Fruit fly (Drosophila melanogaster): Measurements from ENCODE around the gene CG8202.

Gene CG8202

DNA sequence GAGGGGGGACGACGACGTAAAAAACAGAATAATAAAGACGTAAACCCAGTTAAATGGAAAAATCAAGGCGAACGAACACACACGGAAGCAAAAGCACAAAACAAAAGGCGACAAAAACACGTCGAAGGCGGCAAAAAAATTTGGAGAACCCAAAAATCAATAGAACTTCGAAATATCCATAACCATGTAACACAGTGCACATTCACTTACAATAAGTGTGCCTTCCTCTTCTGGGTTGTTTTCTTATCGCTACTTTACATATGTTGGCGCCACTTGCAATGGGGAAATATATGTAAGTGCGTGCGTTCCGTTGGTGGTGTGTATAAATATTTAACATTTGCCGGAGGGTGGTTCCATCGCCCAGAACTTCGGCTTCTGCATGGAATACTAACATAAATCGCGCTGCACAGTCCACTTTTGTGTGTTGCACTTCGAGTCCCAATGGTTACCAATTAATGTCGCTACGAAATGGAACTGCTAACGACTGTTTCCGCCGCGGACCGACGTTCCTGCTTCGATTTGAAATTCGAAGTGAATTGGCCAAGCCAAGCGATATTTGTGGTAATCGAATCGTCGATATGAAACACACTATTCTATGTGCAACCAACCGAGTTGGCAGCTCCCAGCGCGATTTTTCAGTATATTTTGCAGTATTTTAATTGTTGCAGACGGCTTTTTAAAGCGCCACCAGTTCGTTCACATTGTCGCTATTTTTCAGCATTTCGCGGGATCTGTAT is 15.4 kb downstream of the CG8202 start, which contains the start of the genes CG9801 and Nasp (continued):
- TF ChIP-seq chm (GFP tag; IDR thresholded peaks at IDR 0.05) (peak; percentile 74; the same call in 1 of the 2 replicates), slou (GFP tag; optimal IDR thresholded peaks at IDR 0.05) (no peak), insv (GFP tag; optimal IDR thresholded peaks at IDR 0.05) (peak in 1 of 2 experiments; percentile 10), luna (GFP tag; optimal IDR thresholded peaks at IDR 0.05) (no peak), bsh (GFP tag; optimal IDR thresholded peaks at IDR 0.05) (peak in 1 of 2 experiments; percentile 19), sna (GFP tag; IDR thresholded peaks at IDR 0.05; ENCODE audit: partially characterized antibody) (peak; percentile 50; the same call in 1 of the 2 replicates), nmo (GFP tag; optimal IDR thresholded peaks at IDR 0.05) (peak; percentile 75), Dbx (GFP tag; IDR thresholded peaks at IDR 0.05) (peak; percentile 36; the same call in 1 of the 3 replicates), CG9437 (GFP tag; optimal IDR thresholded peaks at IDR 0.05) (no peak), CG12071 (GFP tag; optimal IDR thresholded peaks at IDR 0.05) (peak; percentile 51), CG12236 (GFP tag; optimal IDR thresholded peaks at IDR 0.05) (no peak), CG6689 (GFP tag; IDR thresholded peaks at IDR 0.05) (no peak), twi (tag; optimal IDR thresholded peaks at IDR 0.05) (peak; percentile 9), CG10147 (GFP tag; optimal IDR thresholded peaks at IDR 0.05) (no peak), CG13624 (GFP tag; optimal IDR thresholded peaks at IDR 0.05) (peak; percentile 39), CG11560 (tag; IDR thresholded peaks at IDR 0.05) (peak; percentile 65; the same call in 2 of the 3 replicates), Spps (tag; optimal IDR thresholded peaks at IDR 0.05) (no peak), tup (GFP tag; optimal IDR thresholded peaks at IDR 0.05) (no peak), CG1529 (GFP tag; optimal IDR thresholded peaks at IDR 0.05) (no peak), jumu (GFP tag; optimal IDR thresholded peaks at IDR 0.05) (peak; percentile 46), CG1603 (tag; optimal IDR thresholded peaks at IDR 0.05) (peak; percentile 84), esg (GFP tag; conservative IDR thresholded peaks at IDR 0.05) (no peak), ab (GFP tag; optimal IDR thresholded peaks at IDR 0.05) (no peak), CG11695 (GFP tag; IDR thresholded peaks at IDR 0.05) (no peak), CG13775 (GFP tag; optimal IDR thresholded peaks at IDR 0.05) (peak; percentile 31), bbx (GFP tag; IDR thresholded peaks at IDR 0.05; ENCODE audit: partially characterized antibody) (peak; percentile 84), Myb (GFP tag; optimal IDR thresholded peaks at IDR 0.05) (peak; percentile 84), CG5245 (GFP tag; optimal IDR thresholded peaks at IDR 0.05) (peak; percentile 7), croc (GFP tag; conservative IDR thresholded peaks at IDR 0.05) (no peak), Mes4 (GFP tag; optimal IDR thresholded peaks at IDR 0.05) (peak; percentile 32), az2 (GFP tag; optimal IDR thresholded peaks at IDR 0.05) (no peak), HmgD (GFP tag; optimal IDR thresholded peaks at IDR 0.05) (peak; percentile 52), Poxn (GFP tag; IDR thresholded peaks at IDR 0.05) (no peak), CG11456 (GFP tag; IDR thresholded peaks at IDR 0.05) (0 out of 3 replicates have a peak, but pooled peaks have one; percentile 13), CG8765 (GFP tag; IDR thresholded peaks at IDR 0.05) (no peak), onecut (GFP tag; IDR thresholded peaks at IDR 0.05) (peak; percentile 31), fd64A (GFP tag; optimal IDR thresholded peaks at IDR 0.05) (no peak), CG12659 (GFP tag; optimal IDR thresholded peaks at IDR 0.05) (peak; percentile 86), Dip3 (GFP tag; optimal IDR thresholded peaks at IDR 0.05) (no peak), Rfx (GFP tag; IDR thresholded peaks at IDR 0.05) (peak; percentile 62), Ravus (GFP tag; IDR thresholded peaks at IDR 0.05) (no peak), Adf1 (GFP tag; IDR thresholded peaks at IDR 0.05) (no peak), CG8359 (GFP tag; optimal IDR thresholded peaks at IDR 0.05; ENCODE audit: borderline replicate concordance) (no peak), crol (GFP tag; IDR thresholded peaks at IDR 0.05) (no peak), CG5953 (GFP tag; IDR thresholded peaks at IDR 0.05) (no peak), CG16779 (GFP tag; IDR thresholded peaks at IDR 0.05) (no peak), Dfd (GFP tag; optimal IDR thresholded peaks at IDR 0.05) (no peak), sima (GFP tag; optimal IDR thresholded peaks at IDR 0.05) (no peak), CG13424 (tag; optimal IDR thresholded peaks at IDR 0.05) (no peak), CG18011 (GFP tag; optimal IDR thresholded peaks at IDR 0.05) (no peak)

Measured in whole organism, embryonic.